Fruit fly (Drosophila melanogaster) whole organism, embryonic: ENCODE measurements around the gene CG43693.

ENCODE experiments used
- Asciz ChIP-seq: fragments of 200-800 bp; sonication (Bioruptor generic); optimal IDR thresholded peaks from 2 replicates; lab custom pipeline; 2017; ENCODE audit warnings: missing biosample characterization, mild to moderate bottlenecking, missing genetic modification characterization, missing genetic modification reagents
- CG1024 ChIP-seq: fragments of 200-800 bp; sonication (Bioruptor generic); IDR thresholded peaks from 2 replicates; pipeline ENCODE4 v1.3.6; 2022; ENCODE audit warnings: missing biosample characterization, missing genetic modification characterization
- CG10267 ChIP-seq: fragments of 200-800 bp; sonication (Bioruptor generic); optimal IDR thresholded peaks from 2 replicates; lab custom pipeline; 2018; ENCODE audit warnings: missing biosample characterization, mild to moderate bottlenecking, missing genetic modification characterization, moderate library complexity
- CG10366 ChIP-seq: fragments of 200-800 bp; sonication (Bioruptor generic); IDR thresholded peaks from 2 replicates; pipeline ENCODE4 v1.3.6; 2022; ENCODE audit warnings: missing biosample characterization, missing genetic modification characterization
- CG10543 ChIP-seq: fragments of 200-800 bp; sonication (Bioruptor generic); optimal IDR thresholded peaks from 3 replicates; lab custom pipeline; 2017; ENCODE audit warnings: missing biosample characterization, mild to moderate bottlenecking, missing genetic modification characterization, moderate library complexity
- CG12769 ChIP-seq: fragments of 200-800 bp; sonication (Bioruptor generic); optimal IDR thresholded peaks from 2 replicates; lab custom pipeline; 2019; ENCODE audit warnings: missing biosample characterization, mild to moderate bottlenecking, missing genetic modification characterization, moderate library complexity
- CG13123 ChIP-seq: fragments of 200-800 bp; sonication (Bioruptor generic); optimal IDR thresholded peaks from 2 replicates; lab custom pipeline; 2016; ENCODE audit warnings: missing biosample characterization, missing genetic modification characterization
- CG16815 ChIP-seq: fragments of 200-800 bp; sonication (Bioruptor generic); optimal IDR thresholded peaks from 3 replicates; lab custom pipeline; 2017; ENCODE audit warnings: missing biosample characterization, mild to moderate bottlenecking, missing genetic modification characterization
- CG16863 ChIP-seq: fragments of 200-800 bp; sonication (Bioruptor generic); optimal IDR thresholded peaks from 3 replicates; lab custom pipeline; 2016; ENCODE audit warnings: missing biosample characterization, missing genetic modification characterization
- CG2889 ChIP-seq: fragments of 200-800 bp; sonication (Bioruptor generic); IDR thresholded peaks from 3 replicates; pipeline ENCODE4 v1.3.6; 2022; ENCODE audit warnings: missing biosample characterization, missing genetic modification characterization
- CG30020 ChIP-seq: fragments of 200-800 bp; optimal IDR thresholded peaks from 2 replicates; lab custom pipeline; 2019; ENCODE audit warnings: missing biosample characterization, mild to moderate bottlenecking, missing genetic modification characterization, moderate library complexity
- CG30431 ChIP-seq: fragments of 200-800 bp; sonication (Bioruptor generic); optimal IDR thresholded peaks from 2 replicates; lab custom pipeline; 2017; ENCODE audit warnings: missing biosample characterization, missing genetic modification characterization
- CG3281 ChIP-seq: fragments of 200-800 bp; sonication (Bioruptor generic); optimal IDR thresholded peaks from 3 replicates; lab custom pipeline; 2017; ENCODE audit warnings: missing biosample characterization, mild to moderate bottlenecking, missing genetic modification characterization
- CG34224 ChIP-seq: fragments of 200-800 bp; sonication (Bioruptor generic); IDR thresholded peaks from 3 replicates; pipeline ENCODE4 v1.3.6; 2022; ENCODE audit warnings: missing biosample characterization, missing genetic modification characterization; ENCODE audit not compliant: partially characterized antibody
- CG3847 ChIP-seq: fragments of 200-800 bp; sonication (Bioruptor generic); IDR thresholded peaks from 2 replicates; pipeline ENCODE4 v1.3.6; 2022; ENCODE audit warnings: missing biosample characterization, missing genetic modification characterization
- CG42726 ChIP-seq: fragments of 200-800 bp; sonication (Bioruptor generic); IDR thresholded peaks from 2 replicates; pipeline ENCODE4 v1.3.6; 2022; ENCODE audit warnings: missing biosample characterization, missing genetic modification characterization; ENCODE audit not compliant: partially characterized antibody
- CG4730 ChIP-seq: fragments of 200-800 bp; sonication (Bioruptor generic); IDR thresholded peaks from 2 replicates; pipeline ENCODE4 v1.3.6; 2022; ENCODE audit warnings: missing biosample characterization, missing genetic modification characterization
- CG5245 ChIP-seq: fragments of 200-800 bp; sonication (Bioruptor generic); optimal IDR thresholded peaks from 3 replicates; lab custom pipeline; 2016; ENCODE audit warnings: missing biosample characterization, missing genetic modification characterization
- CG6175 ChIP-seq: fragments of 200-800 bp; sonication (Bioruptor generic); IDR thresholded peaks from 3 replicates; pipeline ENCODE4 v1.3.6; 2022; ENCODE audit warnings: missing biosample characterization, missing genetic modification characterization
- CG7963 ChIP-seq: fragments of 200-800 bp; sonication (Bioruptor generic); IDR thresholded peaks from 3 replicates; pipeline ENCODE4 v1.3.6; 2022; ENCODE audit warnings: missing biosample characterization, missing genetic modification characterization; ENCODE audit not compliant: partially characterized antibody
- D19B ChIP-seq: fragments of 200-800 bp; sonication (Bioruptor generic); optimal IDR thresholded peaks from 2 replicates; lab custom pipeline; 2017; ENCODE audit warnings: missing biosample characterization, mild to moderate bottlenecking, missing genetic modification characterization
- Doc2 ChIP-seq: fragments of 200-800 bp; sonication (Bioruptor generic); IDR thresholded peaks from 2 replicates; pipeline ENCODE4 v1.3.6; 2022; ENCODE audit warnings: missing biosample characterization, missing genetic modification characterization
- Ets97D ChIP-seq: fragments of 200-800 bp; sonication (Bioruptor generic); optimal IDR thresholded peaks from 3 replicates; lab custom pipeline; 2016; ENCODE audit warnings: missing biosample characterization, missing genetic modification characterization
- Fer3 ChIP-seq: fragments of 200-800 bp; sonication (Bioruptor generic); optimal IDR thresholded peaks from 2 replicates; lab custom pipeline; 2018; ENCODE audit warnings: missing biosample characterization, mild to moderate bottlenecking, missing genetic modification characterization, moderate library complexity
- Hey ChIP-seq: fragments of 200-800 bp; sonication (Bioruptor generic); optimal IDR thresholded peaks from 3 replicates; lab custom pipeline; 2018; ENCODE audit warnings: missing biosample characterization, mild to moderate bottlenecking, missing genetic modification characterization
- HmgZ ChIP-seq: fragments of 200-800 bp; sonication (Bioruptor generic); optimal IDR thresholded peaks from 2 replicates; lab custom pipeline; 2018; ENCODE audit warnings: missing biosample characterization, mild to moderate bottlenecking, missing genetic modification characterization
- Hr51 ChIP-seq, 2 experiments: fragments of 200-800 bp; sonication (Bioruptor generic); optimal IDR thresholded peaks; 2 replicates in 1 of 2; 3 replicates in 1 of 2; lab custom pipeline; 2016 to 2018; ENCODE audit warnings: missing biosample characterization in 2 of 2, missing genetic modification characterization in 2 of 2, mild to moderate bottlenecking in 1 of 2, moderate library complexity in 1 of 2
- Jarid2 ChIP-seq: fragments of 200-800 bp; sonication (Bioruptor generic); optimal IDR thresholded peaks from 3 replicates; lab custom pipeline; 2017; ENCODE audit warnings: mild to moderate bottlenecking, missing biosample characterization, missing genetic modification reagents, missing genetic modification characterization
- NK7.1 ChIP-seq: fragments of 200-800 bp; sonication (Bioruptor generic); optimal IDR thresholded peaks from 3 replicates; lab custom pipeline; 2016; ENCODE audit warnings: missing biosample characterization, missing genetic modification characterization
- Opbp ChIP-seq: fragments of 200-800 bp; sonication (Bioruptor generic); IDR thresholded peaks from 3 replicates; pipeline ENCODE4 v1.3.6; 2022; ENCODE audit warnings: missing biosample characterization, missing genetic modification characterization; ENCODE audit not compliant: partially characterized antibody
- cas ChIP-seq: fragments of 200-800 bp; sonication (Bioruptor generic); IDR thresholded peaks from 2 replicates; pipeline ENCODE4 v1.3.6; 2022; ENCODE audit warnings: missing biosample characterization, missing genetic modification characterization
- cg ChIP-seq: fragments of 200-800 bp; sonication (Bioruptor generic); optimal IDR thresholded peaks from 3 replicates; lab custom pipeline; 2019; ENCODE audit warnings: missing biosample characterization, mild to moderate bottlenecking, missing genetic modification characterization, moderate library complexity
- chn ChIP-seq: fragments of 200-800 bp; sonication (Bioruptor generic); optimal IDR thresholded peaks from 2 replicates; lab custom pipeline; 2016; ENCODE audit warnings: missing biosample characterization, missing genetic modification characterization
- dysf ChIP-seq: fragments of 200-800 bp; sonication (Bioruptor generic); IDR thresholded peaks from 3 replicates; pipeline ENCODE4 v1.3.6; 2022; ENCODE audit warnings: missing biosample characterization, missing genetic modification characterization
- emc ChIP-seq: fragments of 200-800 bp; sonication (Bioruptor generic); optimal IDR thresholded peaks from 2 replicates; lab custom pipeline; 2016; ENCODE audit warnings: missing biosample characterization, missing genetic modification characterization
- fd3F ChIP-seq: fragments of 200-800 bp; sonication (Bioruptor generic); optimal IDR thresholded peaks from 2 replicates; lab custom pipeline; 2018; ENCODE audit warnings: missing biosample characterization, mild to moderate bottlenecking, missing genetic modification characterization, moderate library complexity
- gem ChIP-seq: fragments of 200-800 bp; sonication (Bioruptor generic); optimal IDR thresholded peaks from 2 replicates; lab custom pipeline; 2019; ENCODE audit warnings: missing biosample characterization, mild to moderate bottlenecking, missing genetic modification characterization, moderate library complexity
- hbn ChIP-seq: fragments of 200-800 bp; sonication (Bioruptor generic); IDR thresholded peaks from 2 replicates; pipeline ENCODE4 v1.3.6; 2022; ENCODE audit warnings: missing biosample characterization, missing genetic modification characterization; ENCODE audit not compliant: partially characterized antibody
- hth ChIP-seq: fragments of >200 bp; optimal IDR thresholded peaks from 2 replicates; lab custom pipeline; 2017; ENCODE audit warnings: inconsistent platforms
- nerfin-2 ChIP-seq: fragments of 200-800 bp; sonication (Bioruptor generic); IDR thresholded peaks from 2 replicates; pipeline ENCODE4 v1.3.6; 2022; ENCODE audit warnings: missing biosample characterization, missing genetic modification characterization; ENCODE audit not compliant: partially characterized antibody
- peb ChIP-seq: fragments of 200-800 bp; sonication (Bioruptor generic); IDR thresholded peaks from 2 replicates; pipeline ENCODE4 v1.3.6; 2022; ENCODE audit warnings: missing biosample characterization, missing genetic modification characterization
- row ChIP-seq: fragments of 200-800 bp; sonication (Bioruptor generic); IDR thresholded peaks from 3 replicates; pipeline ENCODE4 v1.3.6; 2022; ENCODE audit warnings: missing biosample characterization, missing genetic modification characterization
- scrt ChIP-seq: fragments of 200-800 bp; sonication (Bioruptor generic); optimal IDR thresholded peaks from 2 replicates; lab custom pipeline; 2018; ENCODE audit warnings: missing biosample characterization, mild to moderate bottlenecking, missing genetic modification characterization, moderate library complexity
- sim ChIP-seq: fragments of 200-800 bp; sonication (Bioruptor generic); IDR thresholded peaks from 2 replicates; pipeline ENCODE4 v1.3.6; 2022; ENCODE audit warnings: missing biosample characterization, missing genetic modification characterization
- slou ChIP-seq: fragments of 200-800 bp; sonication (Bioruptor generic); optimal IDR thresholded peaks from 3 replicates; lab custom pipeline; 2016; ENCODE audit warnings: missing biosample characterization, missing genetic modification characterization
- tin ChIP-seq: fragments of 200-800 bp; sonication (Bioruptor generic); optimal IDR thresholded peaks from 3 replicates; lab custom pipeline; 2016; ENCODE audit warnings: missing biosample characterization, missing genetic modification characterization
- tio ChIP-seq: fragments of 200-800 bp; sonication (Bioruptor generic); optimal IDR thresholded peaks from 2 replicates; lab custom pipeline; 2017; ENCODE audit warnings: missing biosample characterization, missing genetic modification characterization, inconsistent platforms
- tup ChIP-seq: fragments of 200-800 bp; sonication (Bioruptor generic); optimal IDR thresholded peaks from 2 replicates; lab custom pipeline; 2016; ENCODE audit warnings: missing biosample characterization, mild to moderate bottlenecking, missing genetic modification characterization, moderate library complexity
- twi ChIP-seq: fragments of 200-800 bp; optimal IDR thresholded peaks from 2 replicates; lab custom pipeline; 2019; ENCODE audit warnings: missing biosample characterization, mild to moderate bottlenecking, missing genetic modification characterization, moderate library complexity
- wdn ChIP-seq: fragments of 200-800 bp; sonication (Bioruptor generic); IDR thresholded peaks from 2 replicates; pipeline ENCODE4 v1.3.6; 2022; ENCODE audit warnings: missing biosample characterization, missing genetic modification characterization
- yki ChIP-seq: fragments of >200 bp; optimal IDR thresholded peaks from 3 replicates; lab custom pipeline; 2018

The CG43693 gene

DNA sequence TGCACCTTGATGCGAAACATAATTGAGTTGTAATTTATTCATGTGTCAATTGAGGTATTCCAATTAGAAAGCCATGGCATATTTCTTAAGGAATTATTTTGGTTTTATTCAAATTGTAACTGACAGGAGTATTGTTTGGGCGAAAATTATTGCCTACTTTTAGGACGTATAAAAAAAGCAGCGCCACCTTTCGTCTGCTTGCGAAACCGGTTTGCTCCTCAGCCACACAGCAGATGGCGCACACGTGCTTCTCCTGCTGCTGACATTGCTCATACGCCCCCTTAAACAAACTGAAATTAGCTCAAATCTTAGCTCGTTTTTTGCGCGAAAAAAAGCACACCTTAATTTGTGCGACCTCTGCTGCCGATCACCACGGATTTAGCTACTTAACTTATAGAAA is 3.3 kb downstream of the CG43693 start (continued):
- peak; percentile 68 for TF ChIP-seq CG1024
- TF ChIP-seq CG16863 (GFP tag; lab: Kevin White, UChicago) = peak; percentile 81
- no peak for TF ChIP-seq sim (GFP tag; lab: Robert Waterston, UW)
- peak; percentile 60 for TF ChIP-seq CG10366
- TF ChIP-seq CG3847 (GFP tag; lab: Robert Waterston, UW) = peak; percentile 77; the same call in 1 of the 2 replicates
- TF ChIP-seq CG30020 = no peak
- no peak for TF ChIP-seq cas (GFP tag; lab: Robert Waterston, UW)
- TF ChIP-seq Hr51 (GFP tag; optimal IDR thresholded peaks at IDR 0.05; lab: Kevin White, UChicago) = peak; percentile 47 to 54
- TF ChIP-seq gem (tag; lab: Kevin White, UChicago) = peak; percentile 62
- TF ChIP-seq Doc2 (GFP tag; lab: Robert Waterston, UW) = no peak
- peak; percentile 36 for TF ChIP-seq Ets97D
- peak; percentile 30 for TF ChIP-seq Hey (tag; lab: Kevin White, UChicago)
- TF ChIP-seq CG10267 = peak; percentile 57
- TF ChIP-seq hbn (GFP tag; lab: Robert Waterston, UW) = no peak
- no peak for TF ChIP-seq cg (GFP tag; lab: Kevin White, UChicago)
- TF ChIP-seq yki (lab: Kevin White, UChicago) = no peak
- TF ChIP-seq CG3281 = peak; percentile 7
- TF ChIP-seq Fer3 (tag; lab: Kevin White, UChicago) = peak; percentile 64
- TF ChIP-seq CG6175 (GFP tag; lab: Robert Waterston, UW) = 0 out of 3 replicates have a peak, but pooled peaks have one; percentile 64
- peak; percentile 64 for TF ChIP-seq CG10543 (GFP tag; lab: Kevin White, UChicago)
- peak; percentile 83 for TF ChIP-seq tin (GFP tag; lab: Kevin White, UChicago)
- peak; percentile 71 for TF ChIP-seq CG30431 (GFP tag; lab: Kevin White, UChicago)
- TF ChIP-seq Opbp (GFP tag; lab: Robert Waterston, UW) = peak; percentile 54; the same call in 1 of the 3 replicates
- no peak for TF ChIP-seq hth (lab: Kevin White, UChicago)
- no peak for TF ChIP-seq CG7963 (GFP tag; lab: Robert Waterston, UW)
- peak; percentile 49 for TF ChIP-seq CG16815
- peak; percentile 67 for TF ChIP-seq fd3F (GFP tag; lab: Kevin White, UChicago)
- peak; percentile 38; the same call in 1 of the 2 replicates for TF ChIP-seq nerfin-2 (GFP tag; lab: Robert Waterston, UW)
- peak; percentile 51 for TF ChIP-seq Asciz
- TF ChIP-seq CG4730 (GFP tag; lab: Robert Waterston, UW) = peak; percentile 52; the same call in 1 of the 2 replicates
- no peak for TF ChIP-seq CG2889 (GFP tag; lab: Robert Waterston, UW)
- TF ChIP-seq HmgZ (tag; lab: Kevin White, UChicago) = peak; percentile 86
- TF ChIP-seq CG13123 (GFP tag; lab: Kevin White, UChicago) = no peak
- TF ChIP-seq scrt (GFP tag; lab: Kevin White, UChicago) = peak; percentile 4
- peak; percentile 33; the same call in 1 of the 3 replicates for TF ChIP-seq row
- TF ChIP-seq chn = peak; percentile 57
- peak; percentile 53 for TF ChIP-seq twi (tag; lab: Kevin White, UChicago)
- no peak for TF ChIP-seq CG34224 (GFP tag; lab: Robert Waterston, UW)
- peak; percentile 1 for TF ChIP-seq D19B (GFP tag; lab: Kevin White, UChicago)
- TF ChIP-seq tup = no peak
- no peak; the same call in 1 of the 2 replicates for TF ChIP-seq CG42726 (GFP tag; lab: Robert Waterston, UW)
- peak; percentile 51 for TF ChIP-seq Jarid2 (GFP tag; lab: Kevin White, UChicago)
- peak; percentile 9 for TF ChIP-seq slou (GFP tag; lab: Kevin White, UChicago)
- TF ChIP-seq wdn = no peak
- peak; percentile 53 for TF ChIP-seq NK7.1 (GFP tag; lab: Kevin White, UChicago)
- peak; percentile 68 for TF ChIP-seq CG12769 (tag; lab: Kevin White, UChicago)
- TF ChIP-seq tio (GFP tag; lab: Kevin White, UChicago) = peak; percentile 33
- TF ChIP-seq peb (GFP tag; lab: Robert Waterston, UW) = no peak; the same call in 1 of the 2 replicates
- TF ChIP-seq CG5245 (GFP tag; lab: Kevin White, UChicago) = peak; percentile 82
- peak; percentile 85 for TF ChIP-seq dysf (GFP tag; lab: Robert Waterston, UW)
- TF ChIP-seq emc (GFP tag; lab: Kevin White, UChicago) = peak; percentile 40
